Fruit fly (Drosophila melanogaster): ENCODE data around the gene Lrp4.

dm6 chrX:15934226-15934547 is 23.5 kb downstream of the Lrp4 start:
- TF ChIP-seq crc (GFP tag; optimal IDR thresholded peaks at IDR 0.05) (no peak), Hr39 (optimal IDR thresholded peaks at IDR 0.05) (no peak), mirr (GFP tag; optimal IDR thresholded peaks at IDR 0.05) (no peak), Sin3A (optimal IDR thresholded peaks at IDR 0.05) (no peak), CG9437 (GFP tag; optimal IDR thresholded peaks at IDR 0.05) (no peak), ind (GFP tag; optimal IDR thresholded peaks at IDR 0.05) (no peak), CG14014 (GFP tag; IDR thresholded peaks at IDR 0.05) (no peak), CG14050 (GFP tag; IDR thresholded peaks at IDR 0.05) (no peak), CG10209 (GFP tag; optimal IDR thresholded peaks at IDR 0.05) (no peak), h (optimal IDR thresholded peaks at IDR 0.05) (no peak), gsb-n (tag; optimal IDR thresholded peaks at IDR 0.05) (no peak), ttk (GFP tag; IDR thresholded peaks at IDR 0.05) (no peak)
